Worm (Caenorhabditis elegans) whole organism, L4/young adult: Measurements from ENCODE around the gene B0507.6.

Source experiments
- W03F9.2 ChIP-seq: fragments of 150-350 bp; optimal IDR thresholded peaks from 2 replicates; lab custom pipeline; 2014; ENCODE audit warnings: missing biosample characterization, missing genetic modification characterization
- him-1 ChIP-seq: sonication (generic microtip); optimal IDR thresholded peaks from 2 replicates; lab custom pipeline; 2016; ENCODE audit warnings: missing genotype, missing genetic modification reagents, missing genetic modification characterization, missing compliant biosample characterization

DNA sequence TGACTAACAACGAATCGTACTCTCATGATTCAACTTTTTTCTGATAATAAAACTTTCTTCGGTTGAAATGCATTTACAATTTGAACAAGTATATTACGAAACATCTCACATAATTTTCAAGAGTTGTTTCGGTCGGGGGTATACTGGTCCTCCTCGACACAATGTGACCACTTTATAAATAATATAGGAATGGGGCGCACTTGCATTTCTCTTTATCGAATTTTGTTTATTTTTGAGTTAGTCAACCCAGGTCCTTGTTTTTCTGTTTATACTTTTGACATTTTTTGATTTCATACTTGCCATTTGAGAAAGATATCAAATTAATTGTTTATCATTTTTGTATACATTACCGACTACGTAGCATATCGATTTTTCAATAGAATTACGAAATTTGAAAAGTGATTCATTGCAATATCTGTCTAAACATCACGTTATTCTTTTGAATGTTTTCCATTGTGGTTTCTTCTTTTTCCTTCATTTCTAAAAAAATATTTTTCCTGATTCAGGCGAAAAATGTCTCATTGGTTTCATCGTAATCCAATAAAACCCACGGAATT is 27.9 kb downstream of the B0507.6 start, which contains the start of gene B0507.2:
- TF ChIP-seq W03F9.2 (tag; lab: Kevin White, UChicago) (no peak), him-1 (tag; lab: Kevin White, UChicago) (no peak)
